Fruit fly (Drosophila melanogaster): Measurements from ENCODE around the gene CG10222.

- no peak for TF ChIP-seq rn (GFP tag; IDR thresholded peaks at IDR 0.05)
- no peak for TF ChIP-seq CG13204 (GFP tag; optimal IDR thresholded peaks at IDR 0.05)
- no peak for TF ChIP-seq CG4496 (GFP tag; IDR thresholded peaks at IDR 0.05)
- no peak for TF ChIP-seq CG9948 (tag; optimal IDR thresholded peaks at IDR 0.05)
- TF ChIP-seq CG8301 (tag; optimal IDR thresholded peaks at IDR 0.05) = no peak
- no peak for TF ChIP-seq CG34367 (tag; optimal IDR thresholded peaks at IDR 0.05)
- TF ChIP-seq CG12605 (GFP tag; IDR thresholded peaks at IDR 0.05) = no peak
- no peak for TF ChIP-seq CG10348 (GFP tag; IDR thresholded peaks at IDR 0.05)
- TF ChIP-seq D1 (tag; optimal IDR thresholded peaks at IDR 0.05) = no peak
- no peak for TF ChIP-seq CG15710 (tag; optimal IDR thresholded peaks at IDR 0.05)
- no peak for TF ChIP-seq Snoo (tag; optimal IDR thresholded peaks at IDR 0.05)
- TF ChIP-seq CG14655 (GFP tag; optimal IDR thresholded peaks at IDR 0.05) = no peak
- no peak for TF ChIP-seq Ets98B (GFP tag; IDR thresholded peaks at IDR 0.05)
Measured at dm6 chr3L:13420212-13420611, 8.0 kb upstream of the CG10222 start.
